Fruit fly (Drosophila melanogaster): ENCODE results near the gene Acbp2.

The Acbp2 gene

DNA sequence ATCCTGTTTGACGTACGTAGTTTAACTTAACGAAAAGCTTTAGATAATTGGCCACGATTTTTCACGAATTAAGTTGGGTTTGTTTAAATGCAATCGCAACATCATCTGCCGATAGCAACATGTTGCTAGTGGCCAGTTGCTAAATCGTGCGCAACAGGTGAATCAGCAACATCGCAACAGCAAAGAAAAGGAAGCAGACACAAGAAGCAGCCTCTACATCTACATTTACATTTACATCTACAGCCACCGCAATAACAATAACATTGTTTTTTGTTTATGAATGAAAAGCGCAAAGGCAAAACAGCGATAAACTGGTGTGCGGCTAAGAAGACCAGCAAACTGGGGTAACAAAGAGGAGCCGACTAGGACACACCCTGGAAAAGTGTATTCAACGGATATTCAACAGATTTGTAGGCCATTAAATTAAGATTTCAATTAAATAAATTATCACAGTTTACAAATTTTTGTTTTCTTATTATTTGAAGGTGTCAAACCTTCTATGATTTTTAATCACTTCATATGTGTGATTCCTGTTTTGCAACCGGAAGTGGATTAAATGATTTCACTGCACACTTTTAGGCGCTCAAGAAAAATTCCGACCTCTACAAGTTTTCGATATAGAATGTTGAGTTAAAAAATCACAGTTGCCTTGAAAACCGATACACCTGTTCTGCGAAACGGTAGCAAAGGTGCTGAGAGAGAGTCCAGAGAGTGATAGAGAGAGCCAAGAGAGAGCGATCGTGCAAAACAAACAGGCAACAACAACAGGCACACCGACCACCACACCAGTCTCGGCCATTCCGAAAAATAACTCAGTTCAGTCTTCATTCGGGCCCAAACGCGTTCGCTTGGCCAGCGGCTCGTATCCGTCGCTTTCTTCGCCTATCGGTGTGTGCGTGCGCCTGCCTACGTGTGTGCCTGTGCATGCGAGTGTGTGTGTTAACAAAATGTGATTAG lies 2.3 kb downstream of the Acbp2 start, which contains the start of gene melt (continued):
- TF ChIP-seq D (optimal IDR thresholded peaks at IDR 0.05) (no peak), D (GFP tag; optimal IDR thresholded peaks at IDR 0.05) (peak; percentile 88), E2f1 (GFP tag; IDR thresholded peaks at IDR 0.05) (peak; percentile 64), chif (GFP tag; optimal IDR thresholded peaks at IDR 0.05) (peak; percentile 88 to 90), Side (GFP tag; optimal IDR thresholded peaks at IDR 0.05) (peak; percentile 81), her (GFP tag; optimal IDR thresholded peaks at IDR 0.05) (peak; percentile 67), CG3407 (GFP tag; optimal IDR thresholded peaks at IDR 0.05) (peak; percentile 68), CG8765 (GFP tag; IDR thresholded peaks at IDR 0.05) (peak; percentile 64; the same call in 1 of the 2 replicates), CG6175 (GFP tag; IDR thresholded peaks at IDR 0.05) (no peak), Myb (GFP tag; optimal IDR thresholded peaks at IDR 0.05) (peak; percentile 71), knrl (GFP tag; IDR thresholded peaks at IDR 0.05; ENCODE audit: partially characterized antibody) (peak; percentile 20; the same call in 1 of the 3 replicates), HLH3B (GFP tag; IDR thresholded peaks at IDR 0.05) (no peak; the same call in 1 of the 2 replicates), Gsc (GFP tag; IDR thresholded peaks at IDR 0.05) (0 out of 2 replicates have a peak, but pooled peaks have one; percentile 36), CG9932 (GFP tag; IDR thresholded peaks at IDR 0.05) (peak; percentile 78), CG7271 (tag; optimal IDR thresholded peaks at IDR 0.05) (peak; percentile 75), CG2875 (GFP tag; optimal IDR thresholded peaks at IDR 0.05) (peak; percentile 62), dpn (GFP tag; optimal IDR thresholded peaks at IDR 0.05) (peak; percentile 87 to 92), Sry-β (GFP tag; optimal IDR thresholded peaks at IDR 0.05) (peak; percentile 14), pho (GFP tag; optimal IDR thresholded peaks at IDR 0.05) (peak; percentile 93), CG3065 (GFP tag; optimal IDR thresholded peaks at IDR 0.05) (peak; percentile 68), nau (GFP tag; optimal IDR thresholded peaks at IDR 0.05) (peak; percentile 85), Rfx (GFP tag; IDR thresholded peaks at IDR 0.05) (peak; percentile 82), CG18011 (GFP tag; optimal IDR thresholded peaks at IDR 0.05) (peak; percentile 66), Atf6 (GFP tag; IDR thresholded peaks at IDR 0.05) (peak; percentile 85), zen (tag; optimal IDR thresholded peaks at IDR 0.05) (peak; percentile 82), chn (GFP tag; optimal IDR thresholded peaks at IDR 0.05) (peak; percentile 92), Mes4 (GFP tag; optimal IDR thresholded peaks at IDR 0.05) (peak; percentile 84), CG14441 (GFP tag; IDR thresholded peaks at IDR 0.05) (peak; percentile 65; the same call in 1 of the 2 replicates), Blimp-1 (GFP tag; optimal IDR thresholded peaks at IDR 0.05) (peak; percentile 73), gce (GFP tag; IDR thresholded peaks at IDR 0.05) (peak; percentile 35; the same call in 1 of the 3 replicates), CG16779 (GFP tag; IDR thresholded peaks at IDR 0.05) (peak; percentile 7; the same call in 1 of the 2 replicates), CG30020 (tag; optimal IDR thresholded peaks at IDR 0.05) (peak; percentile 49), Jarid2 (GFP tag; optimal IDR thresholded peaks at IDR 0.05) (peak; percentile 91), PHDP (tag; optimal IDR thresholded peaks at IDR 0.05) (peak; percentile 82), nmo (GFP tag; optimal IDR thresholded peaks at IDR 0.05) (peak; percentile 94), CG12744 (GFP tag; optimal IDR thresholded peaks at IDR 0.05) (peak; percentile 83), CG10366 (GFP tag; IDR thresholded peaks at IDR 0.05) (peak; percentile 60), CG4820 (GFP tag; optimal IDR thresholded peaks at IDR 0.05) (peak; percentile 85), sisA (GFP tag; IDR thresholded peaks at IDR 0.05) (peak; percentile 76), grau (tag; optimal IDR thresholded peaks at IDR 0.05) (peak; percentile 90), Ravus (GFP tag; IDR thresholded peaks at IDR 0.05) (peak; percentile 44), Ets65A (GFP tag) (peak; percentile 98), Fer2 (tag; optimal IDR thresholded peaks at IDR 0.05) (peak; percentile 54), H2.0 (GFP tag; IDR thresholded peaks at IDR 0.05) (peak; percentile 53), CG1832 (GFP tag; optimal IDR thresholded peaks at IDR 0.05) (no peak), CG3838 (GFP tag; optimal IDR thresholded peaks at IDR 0.05) (peak; percentile 68), ci (GFP tag; IDR thresholded peaks at IDR 0.05) (peak; percentile 51), dm (GFP tag; optimal IDR thresholded peaks at IDR 0.05) (peak; percentile 72), Dbx (GFP tag; IDR thresholded peaks at IDR 0.05) (peak; percentile 72)
